Worm (Caenorhabditis elegans) whole organism, L3 larva: ENCODE data around the gene cyp-13A4.
A peak's percentile ranks its signal among the peaks of the same experiment; 100 is the strongest.

Experiments used
- R02D3.7 ChIP-seq: fragments of 150-350 bp; optimal IDR thresholded peaks from 2 replicates; lab custom pipeline; 2014; ENCODE audit warnings: missing biosample characterization, missing genetic modification characterization
- ZK546.5 ChIP-seq: sonication (generic microtip); optimal IDR thresholded peaks from 2 replicates; lab custom pipeline; 2017; ENCODE audit warnings: missing biosample characterization, missing genetic modification characterization
- aly-2 ChIP-seq: fragments of 150-350 bp; optimal IDR thresholded peaks from 2 replicates; lab custom pipeline; 2014; ENCODE audit warnings: missing biosample characterization, missing genetic modification characterization
- ama-1 ChIP-seq: fragments of 150-350 bp; optimal IDR thresholded peaks from 2 replicates; lab custom pipeline; 2018
- ceh-16 ChIP-seq: sonication (generic microtip); optimal IDR thresholded peaks from 2 replicates; lab custom pipeline; 2017; ENCODE audit warnings: missing biosample characterization, missing genetic modification characterization
- ceh-28 ChIP-seq: fragments of 150-350 bp; optimal IDR thresholded peaks from 2 replicates; lab custom pipeline; 2014; ENCODE audit warnings: missing biosample characterization, missing genetic modification reagents, missing genetic modification characterization
- ceh-82 ChIP-seq: fragments of 150-350 bp; optimal IDR thresholded peaks from 2 replicates; lab custom pipeline; 2014; ENCODE audit warnings: missing biosample characterization, missing genetic modification characterization
- ceh-9 ChIP-seq: sonication (generic microtip); optimal IDR thresholded peaks from 2 replicates; lab custom pipeline; 2018; ENCODE audit warnings: missing biosample characterization, missing genetic modification characterization
- daf-12 ChIP-seq: fragments of 150-350 bp; optimal IDR thresholded peaks from 2 replicates; lab custom pipeline; 2014; ENCODE audit warnings: missing biosample characterization, missing genetic modification reagents, missing genetic modification characterization
- egl-27 ChIP-seq: sonication (generic microtip); optimal IDR thresholded peaks from 4 replicates; lab custom pipeline; 2017; ENCODE audit warnings: missing biosample characterization, missing genetic modification reagents, missing genetic modification characterization
- elt-1 ChIP-seq: fragments of 150-350 bp; optimal IDR thresholded peaks from 2 replicates; lab custom pipeline; 2014; ENCODE audit warnings: missing biosample characterization, missing genetic modification characterization
- elt-2 ChIP-seq: sonication (generic microtip); optimal IDR thresholded peaks from 2 replicates; lab custom pipeline; 2016; ENCODE audit warnings: missing genetic modification reagents, mild to moderate bottlenecking, missing genetic modification characterization, missing compliant biosample characterization
- elt-3 ChIP-seq, 3 experiments: fragments of 150-350 bp in 1 of 3; sonication (generic microtip) in 2 of 3; optimal IDR thresholded peaks; 2 replicates in 2 of 3; 4 replicates in 1 of 3; lab custom pipeline; 2014 to 2017; ENCODE audit warnings: missing biosample characterization in 3 of 3, missing genetic modification characterization in 3 of 3
- eor-1 ChIP-seq, 2 experiments: fragments of 150-350 bp; optimal IDR thresholded peaks; 2 replicates each; lab custom pipeline; 2014 to 2018; ENCODE audit warnings: missing biosample characterization in 2 of 2, missing genetic modification characterization in 2 of 2
- fkh-10 ChIP-seq: sonication (generic microtip); optimal IDR thresholded peaks from 2 replicates; lab custom pipeline; 2017; ENCODE audit warnings: missing biosample characterization, missing genetic modification reagents, missing genetic modification characterization
- fkh-2 ChIP-seq: fragments of 150-350 bp; optimal IDR thresholded peaks from 2 replicates; lab custom pipeline; 2014; ENCODE audit warnings: missing biosample characterization, missing genetic modification reagents, missing genetic modification characterization
- fos-1 ChIP-seq: fragments of 150-350 bp; optimal IDR thresholded peaks from 2 replicates; lab custom pipeline; 2014; ENCODE audit warnings: missing biosample characterization, missing genetic modification characterization
- hmg-11 ChIP-seq: sonication (generic microtip); optimal IDR thresholded peaks from 2 replicates; lab custom pipeline; 2016; ENCODE audit warnings: missing genetic modification characterization, missing compliant biosample characterization
- jun-1 ChIP-seq: fragments of 150-350 bp; optimal IDR thresholded peaks from 2 replicates; lab custom pipeline; 2014; ENCODE audit warnings: missing biosample characterization, missing genetic modification reagents, missing genetic modification characterization
- lin-15B ChIP-seq: fragments of 150-350 bp; optimal IDR thresholded peaks from 2 replicates; lab custom pipeline; 2014; ENCODE audit warnings: missing biosample characterization, missing genetic modification characterization
- lin-39 ChIP-seq: fragments of 150-350 bp; optimal IDR thresholded peaks from 2 replicates; lab custom pipeline; 2018; ENCODE audit warnings: missing biosample characterization, missing genetic modification reagents, missing genetic modification characterization
- lsy-12 ChIP-seq: sonication (generic microtip); optimal IDR thresholded peaks from 2 replicates; lab custom pipeline; 2016; ENCODE audit warnings: mild to moderate bottlenecking, missing genetic modification characterization, missing compliant biosample characterization
- mdl-1 ChIP-seq: fragments of 150-350 bp; optimal IDR thresholded peaks from 2 replicates; lab custom pipeline; 2014; ENCODE audit warnings: missing biosample characterization, missing genetic modification characterization
- mml-1 ChIP-seq: fragments of 150-350 bp; sonication (generic microtip); optimal IDR thresholded peaks from 3 replicates; lab custom pipeline; 2014; ENCODE audit warnings: missing biosample characterization, missing genetic modification characterization
- nfya-1 ChIP-seq: sonication (generic microtip); optimal IDR thresholded peaks from 2 replicates; lab custom pipeline; 2017; ENCODE audit warnings: missing genetic modification characterization, mild to moderate bottlenecking, missing compliant biosample characterization, antibody characterized with exemption, moderate library complexity; ENCODE audit not compliant: insufficient read depth
- nhr-11 ChIP-seq: fragments of 150-350 bp; optimal IDR thresholded peaks from 2 replicates; lab custom pipeline; 2014; ENCODE audit warnings: missing biosample characterization, missing genetic modification characterization
- nhr-12 ChIP-seq: fragments of 150-350 bp; optimal IDR thresholded peaks from 2 replicates; lab custom pipeline; 2014; ENCODE audit warnings: missing biosample characterization, missing genetic modification characterization
- nhr-23 ChIP-seq: fragments of 150-350 bp; optimal IDR thresholded peaks from 2 replicates; lab custom pipeline; 2014; ENCODE audit warnings: missing biosample characterization, missing genetic modification reagents, missing genetic modification characterization
- nhr-237 ChIP-seq: fragments of 150-350 bp; optimal IDR thresholded peaks from 2 replicates; lab custom pipeline; 2014; ENCODE audit warnings: missing biosample characterization, missing genetic modification characterization
- nhr-25 ChIP-seq: sonication (generic microtip); optimal IDR thresholded peaks from 2 replicates; lab custom pipeline; 2017; ENCODE audit warnings: missing biosample characterization, missing genetic modification characterization
- nhr-28 ChIP-seq: fragments of 150-350 bp; optimal IDR thresholded peaks from 2 replicates; lab custom pipeline; 2014; ENCODE audit warnings: missing biosample characterization, missing genetic modification characterization
- nhr-43 ChIP-seq: sonication (generic microtip); optimal IDR thresholded peaks from 2 replicates; lab custom pipeline; 2016; ENCODE audit warnings: mild to moderate bottlenecking, missing genetic modification characterization, missing compliant biosample characterization; ENCODE audit not compliant: poor library complexity, severe bottlenecking
- nhr-67 ChIP-seq: fragments of 150-350 bp; optimal IDR thresholded peaks from 2 replicates; lab custom pipeline; 2014; ENCODE audit warnings: missing biosample characterization, missing genetic modification characterization
- nhr-76 ChIP-seq: fragments of 150-350 bp; sonication (generic microtip); optimal IDR thresholded peaks from 5 replicates; lab custom pipeline; 2014; ENCODE audit warnings: missing biosample characterization, missing genetic modification characterization
- nhr-77 ChIP-seq: fragments of 150-350 bp; optimal IDR thresholded peaks from 2 replicates; lab custom pipeline; 2014; ENCODE audit warnings: missing biosample characterization, missing genetic modification characterization
- pha-4 ChIP-seq: fragments of 150-350 bp; optimal IDR thresholded peaks from 2 replicates; lab custom pipeline; 2014; ENCODE audit warnings: missing biosample characterization, missing genetic modification reagents, missing genetic modification characterization
- pqm-1 ChIP-seq: fragments of 150-350 bp; optimal IDR thresholded peaks from 2 replicates; lab custom pipeline; 2017; ENCODE audit warnings: missing biosample characterization, missing genetic modification characterization, inconsistent platforms
- sea-2 ChIP-seq: fragments of 150-350 bp; sonication (generic microtip); optimal IDR thresholded peaks from 4 replicates; lab custom pipeline; 2014; ENCODE audit warnings: missing biosample characterization, missing genetic modification reagents, missing genetic modification characterization
- skn-1 ChIP-seq: fragments of 150-350 bp; optimal IDR thresholded peaks from 2 replicates; lab custom pipeline; 2014; ENCODE audit warnings: missing biosample characterization, missing genetic modification characterization
- snpc-4 ChIP-seq: fragments of 150-350 bp; optimal IDR thresholded peaks from 2 replicates; lab custom pipeline; 2014; ENCODE audit warnings: missing biosample characterization, missing genetic modification characterization
- tbx-2 ChIP-seq: sonication (generic microtip); optimal IDR thresholded peaks from 2 replicates; lab custom pipeline; 2016; ENCODE audit warnings: mild to moderate bottlenecking, missing genetic modification characterization, missing compliant biosample characterization
- unc-39 ChIP-seq: sonication (generic microtip); optimal IDR thresholded peaks from 4 replicates; lab custom pipeline; 2017; ENCODE audit warnings: missing biosample characterization, missing genetic modification characterization
- unc-62 ChIP-seq: fragments of 150-350 bp; sonication (generic microtip); optimal IDR thresholded peaks from 4 replicates; lab custom pipeline; 2014; ENCODE audit warnings: missing biosample characterization, missing genetic modification reagents, missing genetic modification characterization
- zag-1 ChIP-seq: fragments of 150-350 bp; optimal IDR thresholded peaks from 2 replicates; lab custom pipeline; 2014; ENCODE audit warnings: missing biosample characterization, missing genetic modification characterization

Gene cyp-13A4

DNA sequence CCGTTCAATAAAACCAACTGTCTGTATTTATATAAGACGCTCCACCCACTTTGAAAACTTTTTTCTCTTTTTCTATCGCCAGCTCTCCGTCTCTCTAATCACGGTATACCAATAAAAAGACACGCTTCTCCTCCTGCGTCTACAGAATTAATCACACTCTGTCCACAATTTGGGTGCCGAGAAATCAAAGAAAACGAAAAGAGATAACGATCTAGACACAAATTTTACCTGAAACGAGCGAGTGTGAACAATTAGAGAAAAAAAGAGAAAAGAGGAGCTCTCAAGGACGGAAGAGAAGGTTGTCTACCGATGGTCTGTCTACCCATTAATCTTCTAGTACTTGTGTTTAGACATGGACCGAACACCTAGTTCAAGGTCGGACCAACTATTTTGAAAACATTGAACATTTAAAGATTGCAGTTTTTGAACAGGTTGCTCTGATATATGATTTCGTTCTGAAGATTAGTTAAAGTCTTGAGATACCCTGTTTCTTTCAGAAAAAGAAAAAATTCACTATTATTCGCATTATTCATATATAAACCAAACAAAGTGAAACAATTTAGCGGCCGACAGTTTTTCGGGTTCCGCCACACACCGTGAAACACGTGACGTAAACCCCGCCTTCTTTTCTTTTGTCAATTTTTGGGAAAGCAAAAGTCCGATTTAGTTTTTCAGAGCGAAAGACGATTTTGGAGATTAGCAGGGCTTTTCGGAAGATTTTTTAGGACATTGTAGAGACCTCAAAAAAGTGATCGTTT lies 10.0 kb downstream of the cyp-13A4 start, which contains the start of gene cyp-13A2:
cyp-13A2 (minus strand) TSS at position 235 of the 758 bp plus-strand sequence.
- TF ChIP-seq lin-39 (tag; lab: Kevin White, UChicago) (no peak), pqm-1 (tag; lab: Kevin White, UChicago) (peak; percentile 71), nhr-77 (peak; percentile 6), daf-12 (tag; lab: Kevin White, UChicago) (no peak), nhr-43 (peak; percentile 32), R02D3.7 (tag; lab: Kevin White, UChicago) (no peak), tbx-2 (tag; lab: Kevin White, UChicago) (no peak), ceh-82 (no peak), eor-1 (tag; optimal IDR thresholded peaks at IDR 0.05; lab: Kevin White, UChicago) (no peak), fos-1 (tag; lab: Kevin White, UChicago) (no peak), nhr-11 (tag; lab: Kevin White, UChicago) (peak; percentile 52), nhr-23 (tag; lab: Kevin White, UChicago) (peak; percentile 55), elt-3 (tag; optimal IDR thresholded peaks at IDR 0.05; lab: Kevin White, UChicago) (no peak), mml-1 (no peak), ceh-28 (tag; lab: Kevin White, UChicago) (peak; percentile 5), fkh-2 (tag; lab: Kevin White, UChicago) (no peak), zag-1 (no peak), aly-2 (no peak), skn-1 (tag; lab: Kevin White, UChicago) (no peak), elt-2 (tag; lab: Kevin White, UChicago) (peak; percentile 87), elt-1 (tag; lab: Kevin White, UChicago) (peak; percentile 85), nhr-237 (tag; lab: Kevin White, UChicago) (no peak), mdl-1 (tag; lab: Kevin White, UChicago) (no peak), nhr-25 (peak; percentile 92), lsy-12 (tag; lab: Kevin White, UChicago) (peak; percentile 38), pha-4 (tag; lab: Kevin White, UChicago) (peak; percentile 73), nhr-67 (no peak), lin-15B (tag; lab: Kevin White, UChicago) (peak; percentile 11), ceh-9 (tag; lab: Kevin White, UChicago) (no peak), nhr-28 (tag; lab: Kevin White, UChicago) (no peak), nhr-76 (tag; lab: Kevin White, UChicago) (no peak), sea-2 (GFP tag; lab: Kevin White, UChicago) (no peak), snpc-4 (tag; lab: Kevin White, UChicago) (peak; percentile 96), nhr-12 (tag; lab: Kevin White, UChicago) (no peak), unc-62 (GFP tag; lab: Kevin White, UChicago) (no peak), ZK546.5 (tag; lab: Kevin White, UChicago) (no peak), egl-27 (no peak), nfya-1 (tag; lab: Kevin White, UChicago) (peak; percentile 31), hmg-11 (tag; lab: Kevin White, UChicago) (no peak), unc-39 (tag; lab: Kevin White, UChicago) (no peak), jun-1 (tag; lab: Kevin White, UChicago) (peak; percentile 26), fkh-10 (no peak), ceh-16 (tag; lab: Kevin White, UChicago) (no peak), ama-1 (lab: Kevin White, UChicago) (no peak)
- TF ChIP-seq, all 47 proteins: peak for 15

DNA sequence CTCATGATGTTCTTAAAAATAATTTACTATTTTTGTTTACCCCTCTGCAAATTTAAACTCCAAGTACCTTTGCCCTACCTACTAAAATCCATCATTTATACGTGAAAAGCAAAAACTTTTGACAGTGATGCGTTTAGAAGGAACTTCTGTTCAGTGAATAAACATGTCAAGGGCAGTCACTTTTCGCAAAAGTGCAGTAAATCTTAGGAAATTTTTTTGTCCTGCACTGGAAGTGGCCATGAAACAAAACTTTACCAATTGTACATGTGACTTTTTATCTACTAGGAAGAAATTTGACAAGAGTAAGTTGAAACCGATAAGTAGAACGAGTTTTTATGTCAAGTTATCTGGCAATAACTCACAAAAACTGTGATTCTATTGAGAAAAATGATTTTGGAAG lies 11.3 kb downstream of the cyp-13A4 start:
- TF ChIP-seq nhr-23 (tag; lab: Kevin White, UChicago): peak; percentile 81
- peak; percentile 8 for TF ChIP-seq elt-1 (tag; lab: Kevin White, UChicago)
- peak; percentile 57 for TF ChIP-seq nhr-25
- no peak for TF ChIP-seq elt-3 (tag; optimal IDR thresholded peaks at IDR 0.05; lab: Kevin White, UChicago)
